Fruit fly (Drosophila melanogaster) whole organism, embryonic: ENCODE data around the gene CG16727.

ENCODE experiments used
- CG12236 ChIP-seq: fragments of 200-800 bp; sonication (Bioruptor generic); optimal IDR thresholded peaks from 2 replicates; lab custom pipeline; 2016; ENCODE audit warnings: missing biosample characterization, missing genetic modification characterization
- CG18619 ChIP-seq: fragments of 200-800 bp; sonication (Bioruptor generic); optimal IDR thresholded peaks from 3 replicates; lab custom pipeline; 2017; ENCODE audit warnings: missing biosample characterization, mild to moderate bottlenecking, missing genetic modification characterization
- Mes4 ChIP-seq: fragments of 200-800 bp; sonication (Bioruptor generic); optimal IDR thresholded peaks from 2 replicates; lab custom pipeline; 2016; ENCODE audit warnings: missing biosample characterization, missing genetic modification characterization
- Oli ChIP-seq: fragments of 200-800 bp; sonication (Bioruptor generic); optimal IDR thresholded peaks from 2 replicates; lab custom pipeline; 2018; ENCODE audit warnings: missing biosample characterization, mild to moderate bottlenecking, missing genetic modification characterization, moderate library complexity
- bsh ChIP-seq, 2 experiments: fragments of 200-800 bp; sonication (Bioruptor generic); optimal IDR thresholded peaks; 2 replicates each; lab custom pipeline; 2017 to 2018; ENCODE audit warnings: mild to moderate bottlenecking in 2 of 2, missing biosample characterization in 2 of 2, missing genetic modification characterization in 2 of 2, moderate library complexity in 1 of 2
- crol ChIP-seq: fragments of 200-800 bp; sonication (Bioruptor generic); IDR thresholded peaks from 2 replicates; pipeline ENCODE4 v1.3.6; 2022; ENCODE audit warnings: missing biosample characterization, missing genetic modification characterization
- fru ChIP-seq: fragments of >200 bp; optimal IDR thresholded peaks from 2 replicates; lab custom pipeline; 2017
- kah ChIP-seq: fragments of 200-800 bp; sonication (Bioruptor generic); optimal IDR thresholded peaks from 2 replicates; lab custom pipeline; 2018; ENCODE audit warnings: missing biosample characterization, mild to moderate bottlenecking, missing genetic modification characterization
- peb ChIP-seq: fragments of 200-800 bp; sonication (Bioruptor generic); IDR thresholded peaks from 2 replicates; pipeline ENCODE4 v1.3.6; 2022; ENCODE audit warnings: missing biosample characterization, missing genetic modification characterization
- pnt ChIP-seq: fragments of 200-800 bp; sonication (Bioruptor generic); optimal IDR thresholded peaks from 3 replicates; lab custom pipeline; 2016; ENCODE audit warnings: missing biosample characterization, missing genetic modification characterization
- slbo ChIP-seq: fragments of 200-800 bp; sonication (Bioruptor generic); IDR thresholded peaks from 2 replicates; pipeline ENCODE4 v1.3.6; 2022; ENCODE audit warnings: missing biosample characterization, missing genetic modification characterization
- tup ChIP-seq: fragments of 200-800 bp; sonication (Bioruptor generic); optimal IDR thresholded peaks from 2 replicates; lab custom pipeline; 2016; ENCODE audit warnings: missing biosample characterization, mild to moderate bottlenecking, missing genetic modification characterization, moderate library complexity

DNA sequence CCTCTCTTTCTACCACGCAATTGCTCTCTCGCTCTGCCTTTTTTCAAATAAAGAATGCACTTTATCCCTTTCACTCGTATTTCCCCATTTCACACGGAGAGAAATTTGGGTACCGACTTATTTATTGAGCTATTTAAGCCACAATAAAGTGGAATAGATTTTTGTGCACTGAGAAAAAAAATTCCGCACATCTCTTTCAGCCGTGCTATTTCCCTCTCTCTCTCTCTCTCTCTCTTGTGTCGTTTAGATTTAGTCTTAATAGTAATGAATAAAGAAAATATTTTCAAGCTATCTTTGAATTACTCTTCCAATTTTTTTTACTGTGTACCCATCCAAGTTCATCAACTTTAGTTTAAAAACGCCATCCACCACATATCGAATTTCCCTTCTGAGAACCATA, 10.4 kb downstream of the CG16727 start:
- TF ChIP-seq crol (GFP tag; lab: Robert Waterston, UW) (no peak), Oli (peak; percentile 73), fru (lab: Kevin White, UChicago) (no peak), CG12236 (peak; percentile 19), slbo (GFP tag; lab: Robert Waterston, UW) (peak; percentile 69), tup (no peak), Mes4 (GFP tag; lab: Kevin White, UChicago) (no peak), CG18619 (no peak), peb (peak; percentile 27; the same call in 1 of the 2 replicates), bsh (GFP tag; optimal IDR thresholded peaks at IDR 0.05; lab: Kevin White, UChicago) (peak in 1 of 2 experiments; percentile 68), kah (GFP tag; lab: Kevin White, UChicago) (no peak), pnt (GFP tag; lab: Kevin White, UChicago) (peak; percentile 57)
